Fruit fly (Drosophila melanogaster) whole organism, wandering third instar larva: ENCODE results near the gene CG43759.

ENCODE experiments used
- Abd-B ChIP-seq: fragments of >200 bp; optimal IDR thresholded peaks from 2 replicates; lab custom pipeline; 2017; ENCODE audit warnings: missing biosample characterization, missing genetic modification characterization
- CG32264 ChIP-seq: fragments of 200-800 bp; sonication (Bioruptor generic); optimal IDR thresholded peaks from 2 replicates; lab custom pipeline; 2016; ENCODE audit warnings: missing biosample characterization, missing genetic modification characterization
- CG9705 ChIP-seq: fragments of 200-800 bp; sonication (Bioruptor generic); optimal IDR thresholded peaks from 2 replicates; lab custom pipeline; 2018; ENCODE audit warnings: missing biosample characterization, mild to moderate bottlenecking, missing genetic modification characterization
- CrebA ChIP-seq: fragments of 200-800 bp; sonication (Bioruptor generic); optimal IDR thresholded peaks from 2 replicates; lab custom pipeline; 2016; ENCODE audit warnings: missing biosample characterization, mild to moderate bottlenecking, missing genetic modification characterization, borderline replicate concordance
- Dfd ChIP-seq: fragments of >200 bp; optimal IDR thresholded peaks from 2 replicates; lab custom pipeline; 2017; ENCODE audit warnings: missing biosample characterization, missing genetic modification characterization
- Dif ChIP-seq: fragments of 200-275, 200-300 bp; sonication (Bioruptor generic); optimal IDR thresholded peaks from 2 replicates; lab custom pipeline; 2018; ENCODE audit warnings: missing biosample characterization, missing genetic modification characterization; ENCODE audit not compliant: partially characterized antibody
- GATAd ChIP-seq: sonication (Bioruptor generic); optimal IDR thresholded peaks from 2 replicates; lab custom pipeline; 2016; ENCODE audit warnings: missing biosample characterization, missing genetic modification characterization
- HLH106 ChIP-seq: fragments of 200-800 bp; optimal IDR thresholded peaks from 3 replicates; lab custom pipeline; 2019; ENCODE audit warnings: missing biosample characterization, mild to moderate bottlenecking, missing genetic modification characterization, moderate library complexity
- Hnf4 ChIP-seq: fragments of 200-800 bp; sonication (Bioruptor generic); optimal IDR thresholded peaks from 2 replicates; lab custom pipeline; 2016; ENCODE audit warnings: missing biosample characterization, mild to moderate bottlenecking, missing genetic modification characterization
- Hr78 ChIP-seq: fragments of >200 bp; optimal IDR thresholded peaks from 2 replicates; lab custom pipeline; 2017; ENCODE audit warnings: missing biosample characterization, missing genetic modification characterization
- Hr83 ChIP-seq: fragments of 200-300 bp; sonication (Bioruptor generic); optimal IDR thresholded peaks from 2 replicates; lab custom pipeline; 2016; ENCODE audit warnings: missing biosample characterization, mild to moderate bottlenecking, missing genetic modification characterization, moderate library complexity; ENCODE audit not compliant: poor library complexity, severe bottlenecking
- Jra ChIP-seq: sonication (Bioruptor generic); optimal IDR thresholded peaks from 2 replicates; lab custom pipeline; 2016; ENCODE audit warnings: missing biosample characterization, missing genetic modification characterization
- Mio ChIP-seq: sonication (Bioruptor generic); optimal IDR thresholded peaks from 2 replicates; lab custom pipeline; 2016; ENCODE audit warnings: missing biosample characterization, missing genetic modification characterization
- Myc ChIP-seq: fragments of >200 bp; optimal IDR thresholded peaks from 2 replicates; lab custom pipeline; 2017
- N ChIP-seq: fragments of >200 bp; optimal IDR thresholded peaks from 2 replicates; lab custom pipeline; 2018; ENCODE audit warnings: missing biosample characterization, missing external identifiers, missing genetic modification characterization
- OdsH ChIP-seq: fragments of 200-800 bp; sonication (Bioruptor generic); optimal IDR thresholded peaks from 2 replicates; lab custom pipeline; 2016; ENCODE audit warnings: missing biosample characterization, mild to moderate bottlenecking, missing genetic modification characterization
- Rel ChIP-seq, 2 experiments: fragments of 200-800 bp; sonication (Bioruptor generic) in 1 of 2; optimal IDR thresholded peaks; 2 replicates in 1 of 2; 3 replicates in 1 of 2; lab custom pipeline; 2016 to 2019; ENCODE audit warnings: mild to moderate bottlenecking in 2 of 2, missing biosample characterization in 2 of 2, missing genetic modification characterization in 2 of 2, moderate library complexity in 1 of 2
- Sp1 ChIP-seq: fragments of 200-800 bp; sonication (Bioruptor generic); optimal IDR thresholded peaks from 3 replicates; lab custom pipeline; 2019; ENCODE audit warnings: missing biosample characterization, mild to moderate bottlenecking, missing genetic modification characterization, moderate library complexity
- Vsx2 ChIP-seq: fragments of 200-300, 225-300 bp; sonication (Bioruptor generic); optimal IDR thresholded peaks from 2 replicates; lab custom pipeline; 2018; ENCODE audit warnings: missing biosample characterization, missing genetic modification characterization; ENCODE audit not compliant: partially characterized antibody
- br ChIP-seq: fragments of 200-800 bp; sonication (Bioruptor generic); optimal IDR thresholded peaks from 2 replicates; lab custom pipeline; 2016; ENCODE audit warnings: missing biosample characterization, missing genetic modification characterization
- brk ChIP-seq: fragments of 200-800 bp; sonication (Bioruptor generic); optimal IDR thresholded peaks from 2 replicates; lab custom pipeline; 2016; ENCODE audit warnings: missing biosample characterization, mild to moderate bottlenecking, missing genetic modification characterization
- dl ChIP-seq, 2 experiments: fragments of 175-275, 200-275 bp in 1 of 2; fragments of 200-275 bp in 1 of 2; sonication (Bioruptor generic); optimal IDR thresholded peaks; lab custom pipeline; 2018; ENCODE audit warnings: mild to moderate bottlenecking in 2 of 2, missing biosample characterization in 2 of 2, missing genetic modification characterization in 2 of 2, moderate library complexity in 2 of 2; ENCODE audit not compliant: partially characterized antibody in 2 of 2, insufficient read depth in 1 of 2
- dmrt93B ChIP-seq: fragments of 200-800 bp; sonication (Bioruptor generic); optimal IDR thresholded peaks from 2 replicates; lab custom pipeline; 2018; ENCODE audit warnings: missing biosample characterization, mild to moderate bottlenecking, missing genetic modification characterization
- dsf ChIP-seq: sonication (Bioruptor generic); optimal IDR thresholded peaks from 2 replicates; lab custom pipeline; 2016; ENCODE audit warnings: missing biosample characterization, missing genetic modification characterization, borderline replicate concordance
- ey ChIP-seq: fragments of 200-800 bp; sonication (Bioruptor generic); optimal IDR thresholded peaks from 2 replicates; lab custom pipeline; 2016; ENCODE audit warnings: missing biosample characterization, missing genetic modification characterization
- foxo ChIP-seq, 2 experiments: fragments of 200-800 bp; sonication (Bioruptor generic); optimal IDR thresholded peaks; 2 replicates in 1 of 2; 3 replicates in 1 of 2; lab custom pipeline; 2016 to 2017; ENCODE audit warnings: missing biosample characterization in 2 of 2, missing genetic modification characterization in 2 of 2
- fru ChIP-seq: fragments of 200-800 bp; sonication (Bioruptor generic); optimal IDR thresholded peaks from 3 replicates; lab custom pipeline; 2016; ENCODE audit warnings: missing biosample characterization, mild to moderate bottlenecking, missing genetic modification characterization
- h ChIP-seq: fragments of 200-800 bp; sonication (Bioruptor generic); optimal IDR thresholded peaks from 3 replicates; lab custom pipeline; 2016; ENCODE audit warnings: missing biosample characterization, mild to moderate bottlenecking, missing genetic modification characterization
- jim ChIP-seq: fragments of 175-275, 200-325 bp; sonication (Bioruptor generic); optimal IDR thresholded peaks from 2 replicates; lab custom pipeline; 2016; ENCODE audit warnings: missing biosample characterization, mild to moderate bottlenecking, missing genetic modification characterization
- lola ChIP-seq: fragments of >200 bp; optimal IDR thresholded peaks from 2 replicates; lab custom pipeline; 2017; ENCODE audit warnings: missing biosample characterization, missing genetic modification characterization
- pan ChIP-seq: fragments of >200 bp; optimal IDR thresholded peaks from 2 replicates; lab custom pipeline; 2017
- psq ChIP-seq: fragments of 200-800 bp; sonication (Bioruptor generic); optimal IDR thresholded peaks from 3 replicates; lab custom pipeline; 2017; ENCODE audit warnings: missing biosample characterization, mild to moderate bottlenecking, missing genetic modification characterization, moderate library complexity
- rgr ChIP-seq: fragments of 200-800 bp; sonication (Bioruptor generic); optimal IDR thresholded peaks from 3 replicates; lab custom pipeline; 2016; ENCODE audit warnings: missing biosample characterization, mild to moderate bottlenecking, missing genetic modification characterization
- sage ChIP-seq: fragments of 200-800 bp; sonication (Bioruptor generic); optimal IDR thresholded peaks from 2 replicates; lab custom pipeline; 2016; ENCODE audit warnings: missing biosample characterization, mild to moderate bottlenecking, missing genetic modification characterization
- sv ChIP-seq: fragments of 200-800 bp; sonication (Bioruptor generic); optimal IDR thresholded peaks from 3 replicates; lab custom pipeline; 2016; ENCODE audit warnings: missing biosample characterization, missing genetic modification characterization
- tai ChIP-seq: sonication (Bioruptor generic); optimal IDR thresholded peaks from 2 replicates; lab custom pipeline; 2016; ENCODE audit warnings: missing biosample characterization, missing genetic modification characterization
- usp ChIP-seq: fragments of >200 bp; optimal IDR thresholded peaks from 2 replicates; lab custom pipeline; 2017; ENCODE audit warnings: missing biosample characterization, missing genetic modification characterization
- woc ChIP-seq: sonication (Bioruptor generic); optimal IDR thresholded peaks from 2 replicates; lab custom pipeline; 2016; ENCODE audit warnings: missing biosample characterization, mild to moderate bottlenecking, missing genetic modification characterization

Gene CG43759

dm6 chrX:18920642-18921355, 9.3 kb upstream of the CG43759 start:
- TF ChIP-seq h (GFP tag; lab: Kevin White, UChicago) = peak; percentile 6
- no peak for TF ChIP-seq foxo (GFP tag; optimal IDR thresholded peaks at IDR 0.05; lab: Kevin White, UChicago)
- no peak for TF ChIP-seq woc (GFP tag; lab: Kevin White, UChicago)
- TF ChIP-seq Hr78 (GFP tag; lab: Kevin White, UChicago) = no peak
- no peak for TF ChIP-seq pan (lab: Kevin White, UChicago)
- peak; percentile 6 for TF ChIP-seq ey (GFP tag; lab: Kevin White, UChicago)
- no peak for TF ChIP-seq Hr83 (GFP tag; lab: Kevin White, UChicago)
- TF ChIP-seq sv = no peak
- TF ChIP-seq, all 38 proteins: peak for 2

dm6 chrX:18923531-18923930, 6.6 kb upstream of the CG43759 start:
- no peak for TF ChIP-seq jim (GFP tag; lab: Kevin White, UChicago)
- no peak for TF ChIP-seq CrebA
- TF ChIP-seq tai (GFP tag; lab: Kevin White, UChicago) = no peak
- no peak for TF ChIP-seq Vsx2
- TF ChIP-seq dsf (GFP tag; lab: Kevin White, UChicago) = no peak
- peak; percentile 39 for TF ChIP-seq ey (GFP tag; lab: Kevin White, UChicago)
- peak; percentile 4 for TF ChIP-seq fru (GFP tag; lab: Kevin White, UChicago)
- TF ChIP-seq lola (GFP tag; lab: Kevin White, UChicago) = no peak
- no peak for TF ChIP-seq Hr83 (GFP tag; lab: Kevin White, UChicago)
- TF ChIP-seq dl (GFP tag; optimal IDR thresholded peaks at IDR 0.05; lab: Kevin White, UChicago; ENCODE audit: insufficient read depth in 1 of 2, partially characterized antibody in 2 of 2) = no peak
- TF ChIP-seq Dfd (GFP tag; lab: Kevin White, UChicago) = no peak
- no peak for TF ChIP-seq Hr78 (GFP tag; lab: Kevin White, UChicago)
- TF ChIP-seq Dif = no peak
- peak; percentile 2 for TF ChIP-seq HLH106
- TF ChIP-seq psq (GFP tag; lab: Kevin White, UChicago) = no peak
- peak; percentile 31 for TF ChIP-seq OdsH
- peak; percentile 20 for TF ChIP-seq Hnf4 (GFP tag; lab: Kevin White, UChicago)
- no peak for TF ChIP-seq Jra (GFP tag; lab: Kevin White, UChicago)
- no peak for TF ChIP-seq dmrt93B
- TF ChIP-seq rgr (GFP tag; lab: Kevin White, UChicago) = peak; percentile 27
- TF ChIP-seq CG9705 = no peak
- TF ChIP-seq foxo (GFP tag; optimal IDR thresholded peaks at IDR 0.05; lab: Kevin White, UChicago) = peak in 1 of 2 experiments; percentile 24
- no peak for TF ChIP-seq Abd-B
- peak; percentile 42 for TF ChIP-seq h (GFP tag; lab: Kevin White, UChicago)
- no peak for TF ChIP-seq GATAd (GFP tag; lab: Kevin White, UChicago)
- TF ChIP-seq Mio (GFP tag; lab: Kevin White, UChicago) = no peak
- TF ChIP-seq N (GFP tag; lab: Kevin White, UChicago) = no peak
- TF ChIP-seq woc (GFP tag; lab: Kevin White, UChicago) = no peak
- TF ChIP-seq CG32264 (GFP tag; lab: Kevin White, UChicago) = no peak
- TF ChIP-seq sv = no peak
- TF ChIP-seq pan (lab: Kevin White, UChicago) = no peak
- TF ChIP-seq Rel (GFP tag; optimal IDR thresholded peaks at IDR 0.05; lab: Kevin White, UChicago) = no peak
- TF ChIP-seq Rel (tag; optimal IDR thresholded peaks at IDR 0.05; lab: Kevin White, UChicago) = no peak
- TF ChIP-seq sage = no peak
- TF ChIP-seq brk (GFP tag; lab: Kevin White, UChicago) = no peak
- TF ChIP-seq usp (GFP tag; lab: Kevin White, UChicago) = no peak
- no peak for TF ChIP-seq Myc (lab: Kevin White, UChicago)
- TF ChIP-seq Sp1 (GFP tag; lab: Kevin White, UChicago) = no peak
- TF ChIP-seq br = peak; percentile 23
